Worm (Caenorhabditis elegans) whole organism, dauer: ENCODE measurements around the gene F26G1.10.

Experiments
- unc-62 ChIP-seq: sonication (generic microtip); optimal IDR thresholded peaks from 2 replicates; lab custom pipeline; 2017; ENCODE audit warnings: missing biosample characterization, missing genetic modification reagents, missing genetic modification characterization

The F26G1.10 gene

ce11 chrII:4749581-4749980 lies 24.6 kb upstream of the F26G1.10 start, which contains the start of gene F41C3.2:
TSS of gene F41C3.2 (plus strand) at chrII:4749968.
- TF ChIP-seq unc-62 (GFP tag; lab: Kevin White, UChicago): no peak

- TF ChIP-seq unc-62 (GFP tag; lab: Kevin White, UChicago): no peak
Observed at ce11 chrII:4752257-4752728, 21.9 kb upstream of the F26G1.10 start, which contains the start of gene F41C3.1. TSS of gene F41C3.1 (plus strand) at chrII:4752307.

ce11 chrII:4753133-4753532 lies 21.0 kb upstream of the F26G1.10 start, which contains the start of gene C27D9.1:
TSS of gene C27D9.1 (plus strand) at chrII:4753413.
- no peak for TF ChIP-seq unc-62 (GFP tag; lab: Kevin White, UChicago)

ce11 chrII:4755654-4756053 lies 18.5 kb upstream of the F26G1.10 start:
- TF ChIP-seq unc-62 (GFP tag; lab: Kevin White, UChicago): no peak

- TF ChIP-seq unc-62 (GFP tag; lab: Kevin White, UChicago): no peak
Observed at ce11 chrII:4756751-4757150, 17.4 kb upstream of the F26G1.10 start, which contains the start of gene C27D9.2. TSS of gene C27D9.2 (minus strand) at chrII:4756851.

- TF ChIP-seq unc-62 (GFP tag; lab: Kevin White, UChicago): no peak
Observed at ce11 chrII:4758462-4758861, 15.7 kb upstream of the F26G1.10 start, which contains the start of gene F26G1.3. TSS of gene F26G1.3 (plus strand) at chrII:4758762.

- no peak for TF ChIP-seq unc-62 (GFP tag; lab: Kevin White, UChicago)
Observed at ce11 chrII:4759835-4760234, 14.3 kb upstream of the F26G1.10 start.

ce11 chrII:4761020-4761419 lies 13.2 kb upstream of the F26G1.10 start:
- TF ChIP-seq unc-62 (GFP tag; lab: Kevin White, UChicago): no peak

ce11 chrII:4762574-4763285 lies 11.5 kb upstream of the F26G1.10 start, which contains the start of gene F26G1.2:
TSS of gene F26G1.2 (plus strand) at chrII:4763081.
- no peak for TF ChIP-seq unc-62 (GFP tag; lab: Kevin White, UChicago)

ce11 chrII:4766284-4766683 lies 7.9 kb upstream of the F26G1.10 start, which contains the start of gene ttm-2:
TSS of gene ttm-2 (minus strand) at chrII:4766384.
- TF ChIP-seq unc-62 (GFP tag; lab: Kevin White, UChicago): no peak

ce11 chrII:4767612-4768011 lies 6.6 kb upstream of the F26G1.10 start:
- no peak for TF ChIP-seq unc-62 (GFP tag; lab: Kevin White, UChicago)

- no peak for TF ChIP-seq unc-62 (GFP tag; lab: Kevin White, UChicago)
Observed at ce11 chrII:4769096-4769495, 5.1 kb upstream of the F26G1.10 start.

ce11 chrII:4769886-4770285 lies 4.3 kb upstream of the F26G1.10 start:
- no peak for TF ChIP-seq unc-62 (GFP tag; lab: Kevin White, UChicago)

- TF ChIP-seq unc-62 (GFP tag; lab: Kevin White, UChicago): no peak
Observed at ce11 chrII:4771282-4771681, 2.9 kb upstream of the F26G1.10 start, which contains the start of gene F26G1.5. TSS of gene F26G1.5 (minus strand) at chrII:4771382.

ce11 chrII:4772441-4772840 lies 1.7 kb upstream of the F26G1.10 start:
- TF ChIP-seq unc-62 (GFP tag; lab: Kevin White, UChicago): no peak

ce11 chrII:4775802-4776201 lies 1.6 kb downstream of the F26G1.10 start:
- TF ChIP-seq unc-62 (GFP tag; lab: Kevin White, UChicago): no peak

- no peak for TF ChIP-seq unc-62 (GFP tag; lab: Kevin White, UChicago)
Observed at ce11 chrII:4776933-4777332, 2.8 kb downstream of the F26G1.10 start, which contains the start of gene F26G1.11. TSS of gene F26G1.11 (plus strand) at chrII:4777137.
